Fruit fly (Drosophila melanogaster) whole organism, embryonic: ENCODE results near the gene Fitm.
A peak's percentile ranks its signal among the peaks of the same experiment; 100 is the strongest.

ENCODE experiments used
- CG10147 ChIP-seq: fragments of 200-800 bp; sonication (Bioruptor generic); optimal IDR thresholded peaks from 2 replicates; lab custom pipeline; 2019; ENCODE audit warnings: missing biosample characterization, mild to moderate bottlenecking, missing genetic modification characterization, moderate library complexity
- CG10267 ChIP-seq: fragments of 200-800 bp; sonication (Bioruptor generic); optimal IDR thresholded peaks from 2 replicates; lab custom pipeline; 2018; ENCODE audit warnings: missing biosample characterization, mild to moderate bottlenecking, missing genetic modification characterization, moderate library complexity
- CG10274 ChIP-seq: fragments of 200-800 bp; sonication (Bioruptor generic); optimal IDR thresholded peaks from 3 replicates; lab custom pipeline; 2017; ENCODE audit warnings: missing biosample characterization, mild to moderate bottlenecking, missing genetic modification characterization
- CG12071 ChIP-seq: fragments of 200-800 bp; sonication (Bioruptor generic); optimal IDR thresholded peaks from 3 replicates; lab custom pipeline; 2018; ENCODE audit warnings: missing biosample characterization, mild to moderate bottlenecking, missing genetic modification characterization
- CG12155 ChIP-seq: fragments of 200-800 bp; sonication (Bioruptor generic); optimal IDR thresholded peaks from 3 replicates; lab custom pipeline; 2016; ENCODE audit warnings: missing biosample characterization, missing genetic modification characterization
- CG12659 ChIP-seq: fragments of 200-800 bp; sonication (Bioruptor generic); optimal IDR thresholded peaks from 3 replicates; lab custom pipeline; 2017; ENCODE audit warnings: mild to moderate bottlenecking, missing biosample characterization, missing genetic modification reagents, missing genetic modification characterization
- CG13123 ChIP-seq: fragments of 200-800 bp; sonication (Bioruptor generic); optimal IDR thresholded peaks from 2 replicates; lab custom pipeline; 2016; ENCODE audit warnings: missing biosample characterization, missing genetic modification characterization
- CG13287 ChIP-seq: fragments of 200-800 bp; sonication (Bioruptor generic); IDR thresholded peaks from 2 replicates; pipeline ENCODE4 v1.3.6; 2022; ENCODE audit warnings: missing biosample characterization, missing genetic modification characterization; ENCODE audit not compliant: partially characterized antibody
- CG13624 ChIP-seq: fragments of 200-800 bp; sonication (Bioruptor generic); optimal IDR thresholded peaks from 2 replicates; lab custom pipeline; 2016; ENCODE audit warnings: missing biosample characterization, missing genetic modification characterization
- CG1602 ChIP-seq: fragments of 200-800 bp; sonication (Bioruptor generic); optimal IDR thresholded peaks from 3 replicates; lab custom pipeline; 2016; ENCODE audit warnings: missing biosample characterization, missing genetic modification characterization
- CG1603 ChIP-seq: fragments of 200-800 bp; sonication (Bioruptor generic); optimal IDR thresholded peaks from 2 replicates; lab custom pipeline; 2019; ENCODE audit warnings: missing biosample characterization, mild to moderate bottlenecking, missing genetic modification characterization, moderate library complexity
- CG1647 ChIP-seq: fragments of 200-800 bp; sonication (Bioruptor generic); optimal IDR thresholded peaks from 3 replicates; lab custom pipeline; 2016; ENCODE audit warnings: missing biosample characterization, missing genetic modification characterization
- CG2116 ChIP-seq: fragments of 200-800 bp; sonication (Bioruptor generic); optimal IDR thresholded peaks from 3 replicates; lab custom pipeline; 2018; ENCODE audit warnings: missing biosample characterization, mild to moderate bottlenecking, missing genetic modification characterization
- CG30431 ChIP-seq: fragments of 200-800 bp; sonication (Bioruptor generic); optimal IDR thresholded peaks from 2 replicates; lab custom pipeline; 2017; ENCODE audit warnings: missing biosample characterization, missing genetic modification characterization
- CG32532 ChIP-seq: fragments of 200-800 bp; sonication (Bioruptor generic); IDR thresholded peaks from 2 replicates; pipeline ENCODE4 v1.3.6; 2022; ENCODE audit warnings: missing biosample characterization, missing genetic modification characterization
- CG34224 ChIP-seq: fragments of 200-800 bp; sonication (Bioruptor generic); IDR thresholded peaks from 3 replicates; pipeline ENCODE4 v1.3.6; 2022; ENCODE audit warnings: missing biosample characterization, missing genetic modification characterization; ENCODE audit not compliant: partially characterized antibody
- CG34376 ChIP-seq: fragments of 200-800 bp; sonication (Bioruptor generic); optimal IDR thresholded peaks from 2 replicates; lab custom pipeline; 2018; ENCODE audit warnings: missing biosample characterization, mild to moderate bottlenecking, missing genetic modification characterization
- CG34422 ChIP-seq: fragments of 200-800 bp; sonication (Bioruptor generic); IDR thresholded peaks from 3 replicates; pipeline ENCODE4 v1.3.6; 2022; ENCODE audit warnings: missing biosample characterization, missing genetic modification characterization
- CG3838 ChIP-seq: fragments of 200-800 bp; sonication (Bioruptor generic); optimal IDR thresholded peaks from 3 replicates; lab custom pipeline; 2016; ENCODE audit warnings: missing biosample characterization, missing genetic modification characterization
- CG4617 ChIP-seq: fragments of 200-800 bp; sonication (Bioruptor generic); optimal IDR thresholded peaks from 3 replicates; lab custom pipeline; 2016; ENCODE audit warnings: missing biosample characterization, missing genetic modification characterization, borderline replicate concordance
- CG5245 ChIP-seq: fragments of 200-800 bp; sonication (Bioruptor generic); optimal IDR thresholded peaks from 3 replicates; lab custom pipeline; 2016; ENCODE audit warnings: missing biosample characterization, missing genetic modification characterization
- CG6272 ChIP-seq: fragments of 200-800 bp; sonication (Bioruptor generic); IDR thresholded peaks from 2 replicates; pipeline ENCODE4 v1.3.6; 2022; ENCODE audit warnings: missing biosample characterization, missing genetic modification characterization
- CG6813 ChIP-seq: fragments of 200-800 bp; sonication (Bioruptor generic); optimal IDR thresholded peaks from 2 replicates; lab custom pipeline; 2017; ENCODE audit warnings: missing biosample characterization, missing genetic modification characterization, mild to moderate bottlenecking, moderate library complexity, missing genetic modification reagents
- Dref ChIP-seq: fragments of 200-800 bp; sonication (Bioruptor generic); IDR thresholded peaks from 2 replicates; pipeline ENCODE4 v1.3.6; 2022; ENCODE audit warnings: missing biosample characterization, missing genetic modification characterization
- E2f2 ChIP-seq: fragments of 200-800 bp; sonication (Bioruptor generic); IDR thresholded peaks from 2 replicates; pipeline ENCODE4 v1.3.6; 2022; ENCODE audit warnings: missing biosample characterization, missing genetic modification characterization
- ERR ChIP-seq: fragments of 200-800 bp; sonication (Bioruptor generic); optimal IDR thresholded peaks from 2 replicates; lab custom pipeline; 2016; ENCODE audit warnings: missing biosample characterization, missing genetic modification characterization
- Elba2 ChIP-seq: fragments of 200-800 bp; sonication (Bioruptor generic); optimal IDR thresholded peaks from 3 replicates; lab custom pipeline; 2016; ENCODE audit warnings: missing biosample characterization, missing genetic modification characterization
- Ets97D ChIP-seq: fragments of 200-800 bp; sonication (Bioruptor generic); optimal IDR thresholded peaks from 3 replicates; lab custom pipeline; 2016; ENCODE audit warnings: missing biosample characterization, missing genetic modification characterization
- Fer2 ChIP-seq: fragments of 200-800 bp; sonication (Bioruptor generic); optimal IDR thresholded peaks from 2 replicates; lab custom pipeline; 2018; ENCODE audit warnings: missing biosample characterization, mild to moderate bottlenecking, missing genetic modification characterization, moderate library complexity
- HmgZ ChIP-seq: fragments of 200-800 bp; sonication (Bioruptor generic); optimal IDR thresholded peaks from 2 replicates; lab custom pipeline; 2018; ENCODE audit warnings: missing biosample characterization, mild to moderate bottlenecking, missing genetic modification characterization
- Hr3 ChIP-seq: fragments of 200-800 bp; sonication (Bioruptor generic); optimal IDR thresholded peaks from 3 replicates; lab custom pipeline; 2016; ENCODE audit warnings: missing biosample characterization, missing genetic modification characterization
- MBD-R2 ChIP-seq: fragments of 200-800 bp; sonication (Bioruptor generic); IDR thresholded peaks from 2 replicates; pipeline ENCODE4 v1.3.6; 2022; ENCODE audit warnings: missing biosample characterization, missing genetic modification characterization
- MTF-1 ChIP-seq: fragments of 200-800 bp; sonication (Bioruptor generic); optimal IDR thresholded peaks from 2 replicates; lab custom pipeline; 2018; ENCODE audit warnings: missing biosample characterization, mild to moderate bottlenecking, missing genetic modification characterization, borderline replicate concordance
- Med ChIP-seq: fragments of 200-800 bp; sonication (Bioruptor generic); peaks from one replicate; lab custom pipeline; 2016; ENCODE audit warnings: missing biosample characterization, missing genetic modification characterization, mild to moderate bottlenecking, inconsistent platforms, moderate library complexity
- Nf-YA ChIP-seq: fragments of 200-800 bp; sonication (Bioruptor generic); IDR thresholded peaks from 2 replicates; pipeline ENCODE4 v1.3.6; 2022; ENCODE audit warnings: missing biosample characterization, missing genetic modification characterization
- Optix ChIP-seq: fragments of 200-800 bp; sonication (Bioruptor generic); IDR thresholded peaks from 3 replicates; pipeline ENCODE4 v1.3.6; 2022; ENCODE audit warnings: missing biosample characterization, missing genetic modification characterization
- Sin3A ChIP-seq: fragments of >200 bp; optimal IDR thresholded peaks from 2 replicates; lab custom pipeline; 2018
- Sox102F ChIP-seq: fragments of 200-800 bp; sonication (Bioruptor generic); optimal IDR thresholded peaks from 2 replicates; lab custom pipeline; 2018; ENCODE audit warnings: missing biosample characterization, mild to moderate bottlenecking, missing genetic modification characterization, moderate library complexity
- YL-1 ChIP-seq: fragments of 200-800 bp; sonication (Bioruptor generic); optimal IDR thresholded peaks from 3 replicates; lab custom pipeline; 2017; ENCODE audit warnings: missing biosample characterization, mild to moderate bottlenecking, missing genetic modification characterization
- chinmo ChIP-seq: fragments of 200-800 bp; sonication (Bioruptor generic); IDR thresholded peaks from 4 replicates; pipeline ENCODE4 v1.3.6; 2022; ENCODE audit warnings: missing biosample characterization, missing genetic modification characterization; ENCODE audit not compliant: partially characterized antibody
- crp ChIP-seq, 2 experiments: fragments of 200-800 bp; sonication (Bioruptor generic); optimal IDR thresholded peaks; 2 replicates in 1 of 2; 3 replicates in 1 of 2; lab custom pipeline; 2017; ENCODE audit warnings: missing biosample characterization in 2 of 2, missing genetic modification characterization in 2 of 2, mild to moderate bottlenecking in 1 of 2, moderate library complexity in 1 of 2
- da ChIP-seq: fragments of 200-800 bp; sonication (Bioruptor generic); optimal IDR thresholded peaks from 2 replicates; lab custom pipeline; 2016; ENCODE audit warnings: missing biosample characterization, missing genetic modification characterization
- en ChIP-seq: fragments of 200-800 bp; sonication (Bioruptor generic); optimal IDR thresholded peaks from 2 replicates; lab custom pipeline; 2016; ENCODE audit warnings: missing biosample characterization, missing genetic modification characterization
- hb ChIP-seq: fragments of 200-800 bp; sonication (Bioruptor generic); IDR thresholded peaks from 3 replicates; pipeline ENCODE4 v1.3.6; 2022; ENCODE audit warnings: missing biosample characterization, missing genetic modification characterization; ENCODE audit not compliant: partially characterized antibody
- phol ChIP-seq: fragments of 200-800 bp; sonication (Bioruptor generic); optimal IDR thresholded peaks from 3 replicates; lab custom pipeline; 2018; ENCODE audit warnings: missing biosample characterization, mild to moderate bottlenecking, missing genetic modification characterization, moderate library complexity
- pzg ChIP-seq: fragments of 200-800 bp; sonication (Bioruptor generic); optimal IDR thresholded peaks from 3 replicates; lab custom pipeline; 2018; ENCODE audit warnings: missing biosample characterization, mild to moderate bottlenecking, missing genetic modification characterization, moderate library complexity
- row ChIP-seq: fragments of 200-800 bp; sonication (Bioruptor generic); IDR thresholded peaks from 3 replicates; pipeline ENCODE4 v1.3.6; 2022; ENCODE audit warnings: missing biosample characterization, missing genetic modification characterization
- sens ChIP-seq: fragments of 200-800 bp; sonication (Bioruptor generic); peaks from one replicate; lab custom pipeline; 2016; ENCODE audit warnings: missing biosample characterization, missing genetic modification characterization
- sens-2 ChIP-seq: fragments of 200-800 bp; sonication (Bioruptor generic); IDR thresholded peaks from 2 replicates; pipeline ENCODE4 v1.3.6; 2022; ENCODE audit warnings: missing biosample characterization, missing genetic modification characterization
- stwl ChIP-seq: fragments of 200-800 bp; sonication (Bioruptor generic); optimal IDR thresholded peaks from 3 replicates; lab custom pipeline; 2018; ENCODE audit warnings: missing biosample characterization, mild to moderate bottlenecking, missing genetic modification characterization, moderate library complexity
- trem ChIP-seq: fragments of 200-800 bp; optimal IDR thresholded peaks from 3 replicates; lab custom pipeline; 2019; ENCODE audit warnings: missing biosample characterization, mild to moderate bottlenecking, missing genetic modification characterization, moderate library complexity

Gene Fitm

dm6 chr3L:5136123-5136522, 9.7 kb downstream of the Fitm start, which contains the start of the genes CG10674 and CG4611 (continued):
- TF ChIP-seq CG1647 (GFP tag; lab: Kevin White, UChicago) (no peak), CG12659 (GFP tag; lab: Kevin White, UChicago) (peak; percentile 55), CG6272 (GFP tag; lab: Robert Waterston, UW) (no peak), CG10274 (no peak), en (GFP tag; lab: Kevin White, UChicago) (no peak), CG13287 (GFP tag; lab: Robert Waterston, UW) (peak; percentile 39), Nf-YA (GFP tag; lab: Robert Waterston, UW) (no peak), phol (tag; lab: Kevin White, UChicago) (peak; percentile 27), E2f2 (GFP tag; lab: Robert Waterston, UW) (peak; percentile 65), Ets97D (GFP tag; lab: Kevin White, UChicago) (peak; percentile 26), Optix (GFP tag; lab: Robert Waterston, UW) (no peak), Dref (GFP tag; lab: Robert Waterston, UW) (0 out of 2 replicates have a peak, but pooled peaks have one; percentile 29), YL-1 (peak; percentile 87), CG32532 (GFP tag; lab: Robert Waterston, UW) (0 out of 2 replicates have a peak, but pooled peaks have one; percentile 8), CG13123 (GFP tag; lab: Kevin White, UChicago) (no peak), CG34376 (GFP tag; lab: Kevin White, UChicago) (no peak), pzg (peak; percentile 60), CG2116 (GFP tag; lab: Kevin White, UChicago) (no peak), CG6813 (GFP tag; lab: Kevin White, UChicago) (no peak), Fer2 (tag; lab: Kevin White, UChicago) (no peak), da (GFP tag; lab: Kevin White, UChicago) (no peak), Sox102F (GFP tag; lab: Kevin White, UChicago) (no peak), Med (GFP tag; lab: Kevin White, UChicago) (peak; percentile 70), MBD-R2 (peak; percentile 97), Hr3 (GFP tag; lab: Kevin White, UChicago) (peak; percentile 57), CG1602 (GFP tag; lab: Kevin White, UChicago) (no peak), hb (GFP tag; lab: Robert Waterston, UW) (no peak), Elba2 (peak; percentile 18), CG10267 (tag; lab: Kevin White, UChicago) (no peak), CG10147 (GFP tag; lab: Kevin White, UChicago) (no peak), CG12155 (GFP tag; lab: Kevin White, UChicago) (no peak), row (GFP tag; lab: Robert Waterston, UW) (peak; percentile 48), MTF-1 (GFP tag; lab: Kevin White, UChicago) (no peak), trem (peak; percentile 20), CG3838 (no peak), chinmo (0 out of 4 replicates have a peak, but pooled peaks have one; percentile 9), CG30431 (GFP tag; lab: Kevin White, UChicago) (no peak), CG13624 (peak; percentile 6), sens-2 (no peak), CG5245 (GFP tag; lab: Kevin White, UChicago) (no peak), crp (GFP tag; optimal IDR thresholded peaks at IDR 0.05; lab: Kevin White, UChicago) (peak; percentile 57 to 94), ERR (GFP tag; lab: Kevin White, UChicago) (no peak), stwl (tag; lab: Kevin White, UChicago) (peak; percentile 39), HmgZ (tag; lab: Kevin White, UChicago) (peak; percentile 43), Sin3A (peak; percentile 28), CG34422 (GFP tag; lab: Robert Waterston, UW) (peak; percentile 33; the same call in 1 of the 3 replicates), CG4617 (GFP tag; lab: Kevin White, UChicago) (peak; percentile 75), CG34224 (GFP tag; lab: Robert Waterston, UW) (0 out of 3 replicates have a peak, but pooled peaks have one; percentile 14), sens (GFP tag; lab: Kevin White, UChicago) (peak; percentile 38), CG1603 (peak; percentile 39), CG12071 (GFP tag; lab: Kevin White, UChicago) (no peak)
